Worm (Caenorhabditis elegans) whole organism, young adult: ENCODE data around the gene col-158.

Experiments used
- B0035.1 ChIP-seq: sonication (generic microtip); optimal IDR thresholded peaks from 2 replicates; lab custom pipeline; 2016; ENCODE audit warnings: missing genetic modification characterization, mild to moderate bottlenecking, missing compliant biosample characterization, missing genotype, missing genetic modification reagents
- C06A6.2 ChIP-seq: fragments of 200-800 bp; sonication (Bioruptor generic); conservative IDR thresholded peaks from 2 replicates; pipeline ENCODE4 v1.3.6; 2022; ENCODE audit warnings: missing genetic modification characterization, missing compliant biosample characterization
- C17E4.6 ChIP-seq: fragments of 200-800 bp; sonication (Bioruptor generic); IDR thresholded peaks from 2 replicates; pipeline ENCODE4 v1.3.6; 2022; ENCODE audit warnings: missing genetic modification reagents, missing genetic modification characterization, missing compliant biosample characterization
- D2030.7 ChIP-seq: fragments of 200-800 bp; sonication (Bioruptor generic); IDR thresholded peaks from 2 replicates; pipeline ENCODE4 v1.3.6; 2022; ENCODE audit warnings: missing genetic modification reagents, missing genetic modification characterization, missing compliant biosample characterization
- F37B4.10 ChIP-seq: fragments of 200-800 bp; sonication (Bioruptor generic); IDR thresholded peaks from 2 replicates; pipeline ENCODE4 v1.3.6; 2022; ENCODE audit warnings: missing genetic modification characterization, missing compliant biosample characterization
- F39B2.1 ChIP-seq: fragments of 200-800 bp; sonication (Bioruptor generic); IDR thresholded peaks from 2 replicates; pipeline ENCODE4 v1.3.6; 2022; ENCODE audit warnings: missing genetic modification reagents, missing genetic modification characterization, missing compliant biosample characterization
- F55B11.4 ChIP-seq: sonication (generic microtip); optimal IDR thresholded peaks from 2 replicates; lab custom pipeline; 2016; ENCODE audit warnings: missing compliant biosample characterization, missing genetic modification characterization, borderline replicate concordance; ENCODE audit not compliant: insufficient read depth
- K11D2.4 ChIP-seq: fragments of 200-800 bp; sonication (Bioruptor generic); IDR thresholded peaks from 2 replicates; pipeline ENCODE4 v1.3.6; 2022; ENCODE audit warnings: missing genetic modification reagents, missing genetic modification characterization, missing compliant biosample characterization
- Y53G8AR.9 ChIP-seq: fragments of 200-800 bp; sonication (Bioruptor generic); conservative IDR thresholded peaks from 2 replicates; pipeline ENCODE4 v1.3.6; 2022; ENCODE audit warnings: missing genetic modification reagents, missing genetic modification characterization, missing compliant biosample characterization
- ZK185.1 ChIP-seq: sonication (generic microtip); optimal IDR thresholded peaks from 2 replicates; lab custom pipeline; 2016; ENCODE audit warnings: mild to moderate bottlenecking, missing genetic modification characterization, missing compliant biosample characterization; ENCODE audit not compliant: poor library complexity, severe bottlenecking
- akir-1 ChIP-seq: fragments of 200-800 bp; sonication (Bioruptor generic); optimal IDR thresholded peaks from 2 replicates; lab custom pipeline; 2018; ENCODE audit warnings: mild to moderate bottlenecking, missing genetic modification characterization, moderate library complexity, missing compliant biosample characterization
- ama-1 ChIP-seq, 3 experiments: fragments of 150-350 bp in 1 of 3; sonication (generic microtip) in 2 of 3; optimal IDR thresholded peaks; 2 replicates each; lab custom pipeline; 2014 to 2018; ENCODE audit warnings: missing biosample characterization in 2 of 3, missing genetic modification characterization in 2 of 3, missing genetic modification reagents in 2 of 3
- aptf-2 ChIP-seq: fragments of 200-800 bp; sonication (Bioruptor generic); conservative IDR thresholded peaks from 2 replicates; pipeline ENCODE4 v1.3.6; 2022; ENCODE audit warnings: missing genetic modification reagents, missing genetic modification characterization, missing compliant biosample characterization
- bed-1 ChIP-seq: fragments of 200-800 bp; sonication (Bioruptor generic); IDR thresholded peaks from 2 replicates; pipeline ENCODE4 v1.3.6; 2022; ENCODE audit warnings: missing genetic modification reagents, missing genetic modification characterization, missing compliant biosample characterization
- cebp-1 ChIP-seq, 2 experiments: fragments of 200-800 bp in 1 of 2; sonication (Bioruptor generic) in 1 of 2; sonication (generic microtip) in 1 of 2; IDR thresholded peaks in 1 of 2; optimal IDR thresholded peaks in 1 of 2; 2 replicates each; pipeline versions ENCODE4 v1.3.6 to Lab custom; 2017 to 2022; ENCODE audit warnings: missing compliant biosample characterization in 2 of 2, missing genetic modification characterization in 2 of 2, mild to moderate bottlenecking in 1 of 2, missing genetic modification reagents in 1 of 2, moderate library complexity in 1 of 2
- ceh-40 ChIP-seq: fragments of 200-800 bp; sonication (Bioruptor generic); IDR thresholded peaks from 2 replicates; pipeline ENCODE4 v1.3.6; 2022; ENCODE audit warnings: missing genetic modification characterization, missing compliant biosample characterization
- ceh-91 ChIP-seq: fragments of 200-800 bp; sonication (Bioruptor generic); IDR thresholded peaks from 2 replicates; pipeline ENCODE4 v1.3.6; 2022; ENCODE audit warnings: missing genetic modification reagents, missing genetic modification characterization, missing compliant biosample characterization
- chd-7 ChIP-seq: sonication (generic microtip); optimal IDR thresholded peaks from 2 replicates; lab custom pipeline; 2016; ENCODE audit warnings: mild to moderate bottlenecking, missing genetic modification characterization, moderate library complexity, missing compliant biosample characterization
- efl-1 ChIP-seq: fragments of 150-350 bp; optimal IDR thresholded peaks from 2 replicates; lab custom pipeline; 2014; ENCODE audit warnings: missing biosample characterization, missing genetic modification reagents, missing genetic modification characterization
- egl-44 ChIP-seq: fragments of 200-800 bp; sonication (Bioruptor generic); IDR thresholded peaks from 2 replicates; pipeline ENCODE4 v1.3.6; 2022; ENCODE audit warnings: missing genetic modification reagents, missing genetic modification characterization, missing compliant biosample characterization
- ekl-4 ChIP-seq: fragments of 200-800 bp; sonication (Bioruptor generic); IDR thresholded peaks from 2 replicates; pipeline ENCODE4 v1.3.6; 2022; ENCODE audit warnings: missing genetic modification reagents, missing genetic modification characterization, missing compliant biosample characterization
- fkh-3 ChIP-seq: sonication (generic microtip); optimal IDR thresholded peaks from 2 replicates; lab custom pipeline; 2016; ENCODE audit warnings: mild to moderate bottlenecking, missing genetic modification characterization, missing compliant biosample characterization
- gei-17 ChIP-seq: fragments of 200-800 bp; sonication (Bioruptor generic); optimal IDR thresholded peaks from 2 replicates; lab custom pipeline; 2018; ENCODE audit warnings: mild to moderate bottlenecking, missing genetic modification characterization, missing compliant biosample characterization
- him-1 ChIP-seq: sonication (generic microtip); optimal IDR thresholded peaks from 2 replicates; lab custom pipeline; 2016; ENCODE audit warnings: missing genotype, missing genetic modification reagents, missing genetic modification characterization, missing compliant biosample characterization
- hlh-12 ChIP-seq: sonication (generic microtip); optimal IDR thresholded peaks from 2 replicates; lab custom pipeline; 2016; ENCODE audit warnings: missing genetic modification characterization, missing compliant biosample characterization
- hmg-1.2 ChIP-seq: fragments of 200-800 bp; sonication (Bioruptor generic); IDR thresholded peaks from 2 replicates; pipeline ENCODE4 v1.3.6; 2022; ENCODE audit warnings: missing genetic modification reagents, missing genetic modification characterization, missing compliant biosample characterization
- hsf-1 ChIP-seq: fragments of 200-800 bp; sonication (Bioruptor generic); IDR thresholded peaks from 2 replicates; pipeline ENCODE4 v1.3.6; 2022; ENCODE audit warnings: missing genetic modification reagents, missing genetic modification characterization, missing compliant biosample characterization
- lag-1 ChIP-seq: fragments of 200-800 bp; sonication (Bioruptor generic); IDR thresholded peaks from 2 replicates; pipeline ENCODE4 v1.3.6; 2022; ENCODE audit warnings: missing genetic modification reagents, missing genetic modification characterization, missing compliant biosample characterization
- lsl-1 ChIP-seq: fragments of 200-800 bp; sonication (Bioruptor generic); optimal IDR thresholded peaks from 2 replicates; lab custom pipeline; 2018; ENCODE audit warnings: mild to moderate bottlenecking, missing genetic modification characterization, moderate library complexity, missing compliant biosample characterization
- madf-10 ChIP-seq: sonication (generic microtip); optimal IDR thresholded peaks from 2 replicates; lab custom pipeline; 2016; ENCODE audit warnings: mild to moderate bottlenecking, missing genetic modification characterization, missing compliant biosample characterization
- madf-3 ChIP-seq: fragments of 200-800 bp; sonication (Bioruptor generic); IDR thresholded peaks from 2 replicates; pipeline ENCODE4 v1.3.6; 2022; ENCODE audit warnings: missing genetic modification reagents, missing genetic modification characterization, missing compliant biosample characterization
- madf-8 ChIP-seq: fragments of 200-800 bp; sonication (Bioruptor generic); conservative IDR thresholded peaks from 2 replicates; pipeline ENCODE4 v1.3.6; 2022; ENCODE audit warnings: missing genetic modification reagents, missing genetic modification characterization, missing compliant biosample characterization
- mcd-1 ChIP-seq: fragments of 200-800 bp; sonication (Bioruptor generic); IDR thresholded peaks from 2 replicates; pipeline ENCODE4 v1.3.6; 2022; ENCODE audit warnings: missing genetic modification reagents, missing genetic modification characterization, missing compliant biosample characterization
- nfya-2 ChIP-seq: fragments of 200-800 bp; sonication (Bioruptor generic); IDR thresholded peaks from 2 replicates; pipeline ENCODE4 v1.3.6; 2022; ENCODE audit warnings: missing genetic modification reagents, missing genetic modification characterization, missing compliant biosample characterization
- nfyb-1 ChIP-seq: fragments of 200-800 bp; sonication (Bioruptor generic); IDR thresholded peaks from 2 replicates; pipeline ENCODE4 v1.3.6; 2022; ENCODE audit warnings: missing genetic modification reagents, missing genetic modification characterization, missing compliant biosample characterization
- nhr-179 ChIP-seq: sonication (generic microtip); optimal IDR thresholded peaks from 2 replicates; lab custom pipeline; 2016; ENCODE audit warnings: mild to moderate bottlenecking, missing genetic modification characterization, missing compliant biosample characterization
- nhr-90 ChIP-seq: sonication (generic microtip); optimal IDR thresholded peaks from 2 replicates; lab custom pipeline; 2016; ENCODE audit warnings: missing genotype, mild to moderate bottlenecking, missing genetic modification characterization, missing compliant biosample characterization
- rec-8 ChIP-seq, 2 experiments: sonication (generic microtip); optimal IDR thresholded peaks; 2 replicates each; lab custom pipeline; 2016; ENCODE audit warnings: mild to moderate bottlenecking in 2 of 2, missing genetic modification characterization in 2 of 2, missing genetic modification reagents in 2 of 2, missing genotype in 2 of 2, missing biosample characterization in 1 of 2, missing compliant biosample characterization in 1 of 2, moderate library complexity in 1 of 2
- repo-1 ChIP-seq: sonication (generic microtip); optimal IDR thresholded peaks from 2 replicates; lab custom pipeline; 2017; ENCODE audit warnings: mild to moderate bottlenecking, missing genetic modification characterization, missing compliant biosample characterization
- rpc-1 ChIP-seq, 2 experiments: fragments of 150-350 bp in 1 of 2; sonication (generic microtip) in 1 of 2; optimal IDR thresholded peaks; 2 replicates each; lab custom pipeline; 2014 to 2018; ENCODE audit warnings: missing biosample characterization in 1 of 2, missing genetic modification characterization in 1 of 2, missing genetic modification reagents in 1 of 2, missing genotype in 1 of 2
- snpc-1.1 ChIP-seq: sonication (generic microtip); optimal IDR thresholded peaks from 2 replicates; lab custom pipeline; 2017; ENCODE audit warnings: missing genetic modification characterization, mild to moderate bottlenecking, missing compliant biosample characterization, antibody characterized with exemption, moderate library complexity, missing genotype, missing genetic modification reagents; ENCODE audit not compliant: insufficient read depth
- snpc-3.4 ChIP-seq: sonication (generic microtip); optimal IDR thresholded peaks from 2 replicates; lab custom pipeline; 2017; ENCODE audit warnings: missing genetic modification characterization, mild to moderate bottlenecking, missing compliant biosample characterization, antibody characterized with exemption, moderate library complexity, missing genotype, missing genetic modification reagents
- tbp1 ChIP-seq: fragments of 200-800 bp; sonication (Bioruptor generic); optimal IDR thresholded peaks from 2 replicates; lab custom pipeline; 2018; ENCODE audit warnings: mild to moderate bottlenecking, missing genetic modification characterization, missing compliant biosample characterization
- tbx-9 ChIP-seq: sonication (generic microtip); optimal IDR thresholded peaks from 2 replicates; lab custom pipeline; 2016; ENCODE audit warnings: borderline replicate concordance, missing genetic modification characterization, inconsistent platforms, missing compliant biosample characterization
- unc-130 ChIP-seq: sonication (generic microtip); optimal IDR thresholded peaks from 2 replicates; lab custom pipeline; 2016; ENCODE audit warnings: missing genetic modification reagents, missing genetic modification characterization, missing compliant biosample characterization
- zfh-2 ChIP-seq: fragments of 200-800 bp; sonication (Bioruptor generic); conservative IDR thresholded peaks from 2 replicates; pipeline ENCODE4 v1.3.6; 2022; ENCODE audit warnings: missing genetic modification reagents, missing genetic modification characterization, missing compliant biosample characterization
- ztf-3 ChIP-seq: fragments of 200-800 bp; sonication (Bioruptor generic); optimal IDR thresholded peaks from 2 replicates; lab custom pipeline; 2018; ENCODE audit warnings: mild to moderate bottlenecking, missing genetic modification characterization, missing compliant biosample characterization

The col-158 gene

ce11 chrV:11823978-11824377 is 5.4 kb upstream of the col-158 start (continued):
- TF ChIP-seq egl-44 (GFP tag; lab: Robert Waterston, UW) (peak; percentile 77), unc-130 (GFP tag; lab: Kevin White, UChicago) (no peak), efl-1 (GFP tag; lab: Kevin White, UChicago) (no peak), lag-1 (GFP tag; lab: Robert Waterston, UW) (no peak), Y53G8AR.9 (GFP tag; lab: Robert Waterston, UW) (0 out of 2 replicates have a peak, but pooled peaks have one; percentile 39), B0035.1 (tag; lab: Kevin White, UChicago) (no peak), fkh-3 (tag; lab: Kevin White, UChicago) (no peak), rpc-1 (optimal IDR thresholded peaks at IDR 0.05; lab: Kevin White, UChicago) (no peak), rpc-1 (tag; optimal IDR thresholded peaks at IDR 0.05; lab: Kevin White, UChicago) (no peak), ceh-91 (GFP tag; lab: Robert Waterston, UW) (no peak), nfya-2 (GFP tag; lab: Robert Waterston, UW) (no peak), mcd-1 (peak; percentile 43; the same call in 1 of the 2 replicates), nhr-179 (tag; lab: Kevin White, UChicago) (no peak), K11D2.4 (GFP tag; lab: Robert Waterston, UW) (no peak), zfh-2 (GFP tag; lab: Robert Waterston, UW) (no peak), hlh-12 (tag; lab: Kevin White, UChicago) (no peak), ztf-3 (GFP tag; lab: Kevin White, UChicago) (no peak), nfyb-1 (peak; percentile 71), ceh-40 (GFP tag; lab: Robert Waterston, UW) (no peak), D2030.7 (GFP tag; lab: Robert Waterston, UW) (no peak), C17E4.6 (GFP tag; lab: Robert Waterston, UW) (no peak), snpc-1.1 (tag; lab: Kevin White, UChicago) (no peak), akir-1 (GFP tag; lab: Kevin White, UChicago) (no peak), hmg-1.2 (GFP tag; lab: Robert Waterston, UW) (no peak), nhr-90 (tag; lab: Kevin White, UChicago) (peak; percentile 14), C06A6.2 (GFP tag; lab: Robert Waterston, UW) (0 out of 2 replicates have a peak, but pooled peaks have one; percentile 14), him-1 (tag; lab: Kevin White, UChicago) (no peak), ZK185.1 (tag; lab: Kevin White, UChicago) (peak; percentile 38), snpc-3.4 (tag; lab: Kevin White, UChicago) (no peak), F37B4.10 (GFP tag; lab: Robert Waterston, UW) (no peak), tbx-9 (tag; lab: Kevin White, UChicago) (no peak), ekl-4 (GFP tag; lab: Robert Waterston, UW) (peak; percentile 36; the same call in 1 of the 2 replicates), madf-10 (tag; lab: Kevin White, UChicago) (peak; percentile 45), bed-1 (GFP tag; lab: Robert Waterston, UW) (no peak), tbp1 (GFP tag; lab: Kevin White, UChicago) (peak; percentile 57), madf-8 (GFP tag; lab: Robert Waterston, UW) (no peak), gei-17 (no peak), hsf-1 (GFP tag; lab: Robert Waterston, UW) (no peak), lsl-1 (no peak), F55B11.4 (tag; lab: Kevin White, UChicago) (no peak), chd-7 (tag; lab: Kevin White, UChicago) (peak; percentile 59), madf-3 (GFP tag; lab: Robert Waterston, UW) (no peak), aptf-2 (GFP tag; lab: Robert Waterston, UW) (no peak), ama-1 (optimal IDR thresholded peaks at IDR 0.05; lab: Kevin White, UChicago) (no peak), ama-1 (GFP tag; optimal IDR thresholded peaks at IDR 0.05; lab: Kevin White, UChicago) (no peak), rec-8 (tag; optimal IDR thresholded peaks at IDR 0.05; lab: Kevin White, UChicago) (no peak), F39B2.1 (GFP tag; lab: Robert Waterston, UW) (no peak), cebp-1 (GFP tag; IDR thresholded peaks at IDR 0.05; lab: Robert Waterston, UW) (no peak), cebp-1 (tag; optimal IDR thresholded peaks at IDR 0.05; lab: Kevin White, UChicago) (peak; percentile 72), repo-1 (tag; lab: Kevin White, UChicago) (peak; percentile 45)
